Worm (Caenorhabditis elegans) whole organism, L3 larva: ENCODE results near the gene tbc-6.

Experiments used
- R02D3.7 ChIP-seq: fragments of 150-350 bp; optimal IDR thresholded peaks from 2 replicates; lab custom pipeline; 2014; ENCODE audit warnings: missing biosample characterization, missing genetic modification characterization
- ZK546.5 ChIP-seq: sonication (generic microtip); optimal IDR thresholded peaks from 2 replicates; lab custom pipeline; 2017; ENCODE audit warnings: missing biosample characterization, missing genetic modification characterization
- aly-2 ChIP-seq: fragments of 150-350 bp; optimal IDR thresholded peaks from 2 replicates; lab custom pipeline; 2014; ENCODE audit warnings: missing biosample characterization, missing genetic modification characterization
- ama-1 ChIP-seq: fragments of 150-350 bp; optimal IDR thresholded peaks from 2 replicates; lab custom pipeline; 2018
- ceh-16 ChIP-seq: sonication (generic microtip); optimal IDR thresholded peaks from 2 replicates; lab custom pipeline; 2017; ENCODE audit warnings: missing biosample characterization, missing genetic modification characterization
- ceh-82 ChIP-seq: fragments of 150-350 bp; optimal IDR thresholded peaks from 2 replicates; lab custom pipeline; 2014; ENCODE audit warnings: missing biosample characterization, missing genetic modification characterization
- ceh-9 ChIP-seq: sonication (generic microtip); optimal IDR thresholded peaks from 2 replicates; lab custom pipeline; 2018; ENCODE audit warnings: missing biosample characterization, missing genetic modification characterization
- daf-12 ChIP-seq: fragments of 150-350 bp; optimal IDR thresholded peaks from 2 replicates; lab custom pipeline; 2014; ENCODE audit warnings: missing biosample characterization, missing genetic modification reagents, missing genetic modification characterization
- egl-27 ChIP-seq: sonication (generic microtip); optimal IDR thresholded peaks from 4 replicates; lab custom pipeline; 2017; ENCODE audit warnings: missing biosample characterization, missing genetic modification reagents, missing genetic modification characterization
- egl-5 ChIP-seq: fragments of 150-350 bp; optimal IDR thresholded peaks from 2 replicates; lab custom pipeline; 2017; ENCODE audit warnings: missing biosample characterization, missing genetic modification reagents, missing genetic modification characterization, inconsistent platforms
- elt-1 ChIP-seq: fragments of 150-350 bp; optimal IDR thresholded peaks from 2 replicates; lab custom pipeline; 2014; ENCODE audit warnings: missing biosample characterization, missing genetic modification characterization
- elt-2 ChIP-seq: sonication (generic microtip); optimal IDR thresholded peaks from 2 replicates; lab custom pipeline; 2016; ENCODE audit warnings: missing genetic modification reagents, mild to moderate bottlenecking, missing genetic modification characterization, missing compliant biosample characterization
- eor-1 ChIP-seq, 2 experiments: fragments of 150-350 bp; optimal IDR thresholded peaks; 2 replicates each; lab custom pipeline; 2014 to 2018; ENCODE audit warnings: missing biosample characterization in 2 of 2, missing genetic modification characterization in 2 of 2
- fkh-10 ChIP-seq: sonication (generic microtip); optimal IDR thresholded peaks from 2 replicates; lab custom pipeline; 2017; ENCODE audit warnings: missing biosample characterization, missing genetic modification reagents, missing genetic modification characterization
- fkh-2 ChIP-seq: fragments of 150-350 bp; optimal IDR thresholded peaks from 2 replicates; lab custom pipeline; 2014; ENCODE audit warnings: missing biosample characterization, missing genetic modification reagents, missing genetic modification characterization
- fos-1 ChIP-seq: fragments of 150-350 bp; optimal IDR thresholded peaks from 2 replicates; lab custom pipeline; 2014; ENCODE audit warnings: missing biosample characterization, missing genetic modification characterization
- hmg-11 ChIP-seq: sonication (generic microtip); optimal IDR thresholded peaks from 2 replicates; lab custom pipeline; 2016; ENCODE audit warnings: missing genetic modification characterization, missing compliant biosample characterization
- jun-1 ChIP-seq: fragments of 150-350 bp; optimal IDR thresholded peaks from 2 replicates; lab custom pipeline; 2014; ENCODE audit warnings: missing biosample characterization, missing genetic modification reagents, missing genetic modification characterization
- lin-15B ChIP-seq: fragments of 150-350 bp; optimal IDR thresholded peaks from 2 replicates; lab custom pipeline; 2014; ENCODE audit warnings: missing biosample characterization, missing genetic modification characterization
- lin-39 ChIP-seq: fragments of 150-350 bp; optimal IDR thresholded peaks from 2 replicates; lab custom pipeline; 2018; ENCODE audit warnings: missing biosample characterization, missing genetic modification reagents, missing genetic modification characterization
- lsy-12 ChIP-seq: sonication (generic microtip); optimal IDR thresholded peaks from 2 replicates; lab custom pipeline; 2016; ENCODE audit warnings: mild to moderate bottlenecking, missing genetic modification characterization, missing compliant biosample characterization
- mdl-1 ChIP-seq: fragments of 150-350 bp; optimal IDR thresholded peaks from 2 replicates; lab custom pipeline; 2014; ENCODE audit warnings: missing biosample characterization, missing genetic modification characterization
- mml-1 ChIP-seq: fragments of 150-350 bp; sonication (generic microtip); optimal IDR thresholded peaks from 3 replicates; lab custom pipeline; 2014; ENCODE audit warnings: missing biosample characterization, missing genetic modification characterization
- nfya-1 ChIP-seq: sonication (generic microtip); optimal IDR thresholded peaks from 2 replicates; lab custom pipeline; 2017; ENCODE audit warnings: missing genetic modification characterization, mild to moderate bottlenecking, missing compliant biosample characterization, antibody characterized with exemption, moderate library complexity; ENCODE audit not compliant: insufficient read depth
- nhr-11 ChIP-seq: fragments of 150-350 bp; optimal IDR thresholded peaks from 2 replicates; lab custom pipeline; 2014; ENCODE audit warnings: missing biosample characterization, missing genetic modification characterization
- nhr-12 ChIP-seq: fragments of 150-350 bp; optimal IDR thresholded peaks from 2 replicates; lab custom pipeline; 2014; ENCODE audit warnings: missing biosample characterization, missing genetic modification characterization
- nhr-23 ChIP-seq: fragments of 150-350 bp; optimal IDR thresholded peaks from 2 replicates; lab custom pipeline; 2014; ENCODE audit warnings: missing biosample characterization, missing genetic modification reagents, missing genetic modification characterization
- nhr-237 ChIP-seq: fragments of 150-350 bp; optimal IDR thresholded peaks from 2 replicates; lab custom pipeline; 2014; ENCODE audit warnings: missing biosample characterization, missing genetic modification characterization
- nhr-25 ChIP-seq: sonication (generic microtip); optimal IDR thresholded peaks from 2 replicates; lab custom pipeline; 2017; ENCODE audit warnings: missing biosample characterization, missing genetic modification characterization
- nhr-28 ChIP-seq: fragments of 150-350 bp; optimal IDR thresholded peaks from 2 replicates; lab custom pipeline; 2014; ENCODE audit warnings: missing biosample characterization, missing genetic modification characterization
- nhr-43 ChIP-seq: sonication (generic microtip); optimal IDR thresholded peaks from 2 replicates; lab custom pipeline; 2016; ENCODE audit warnings: mild to moderate bottlenecking, missing genetic modification characterization, missing compliant biosample characterization; ENCODE audit not compliant: poor library complexity, severe bottlenecking
- nhr-67 ChIP-seq: fragments of 150-350 bp; optimal IDR thresholded peaks from 2 replicates; lab custom pipeline; 2014; ENCODE audit warnings: missing biosample characterization, missing genetic modification characterization
- nhr-76 ChIP-seq: fragments of 150-350 bp; sonication (generic microtip); optimal IDR thresholded peaks from 5 replicates; lab custom pipeline; 2014; ENCODE audit warnings: missing biosample characterization, missing genetic modification characterization
- nhr-77 ChIP-seq: fragments of 150-350 bp; optimal IDR thresholded peaks from 2 replicates; lab custom pipeline; 2014; ENCODE audit warnings: missing biosample characterization, missing genetic modification characterization
- pha-4 ChIP-seq: fragments of 150-350 bp; optimal IDR thresholded peaks from 2 replicates; lab custom pipeline; 2014; ENCODE audit warnings: missing biosample characterization, missing genetic modification reagents, missing genetic modification characterization
- pqm-1 ChIP-seq: fragments of 150-350 bp; optimal IDR thresholded peaks from 2 replicates; lab custom pipeline; 2017; ENCODE audit warnings: missing biosample characterization, missing genetic modification characterization, inconsistent platforms
- sea-2 ChIP-seq: fragments of 150-350 bp; sonication (generic microtip); optimal IDR thresholded peaks from 4 replicates; lab custom pipeline; 2014; ENCODE audit warnings: missing biosample characterization, missing genetic modification reagents, missing genetic modification characterization
- skn-1 ChIP-seq: fragments of 150-350 bp; optimal IDR thresholded peaks from 2 replicates; lab custom pipeline; 2014; ENCODE audit warnings: missing biosample characterization, missing genetic modification characterization
- snpc-4 ChIP-seq: fragments of 150-350 bp; optimal IDR thresholded peaks from 2 replicates; lab custom pipeline; 2014; ENCODE audit warnings: missing biosample characterization, missing genetic modification characterization
- tbx-2 ChIP-seq: sonication (generic microtip); optimal IDR thresholded peaks from 2 replicates; lab custom pipeline; 2016; ENCODE audit warnings: mild to moderate bottlenecking, missing genetic modification characterization, missing compliant biosample characterization
- unc-39 ChIP-seq: sonication (generic microtip); optimal IDR thresholded peaks from 4 replicates; lab custom pipeline; 2017; ENCODE audit warnings: missing biosample characterization, missing genetic modification characterization
- unc-62 ChIP-seq: fragments of 150-350 bp; sonication (generic microtip); optimal IDR thresholded peaks from 4 replicates; lab custom pipeline; 2014; ENCODE audit warnings: missing biosample characterization, missing genetic modification reagents, missing genetic modification characterization
- zag-1 ChIP-seq: fragments of 150-350 bp; optimal IDR thresholded peaks from 2 replicates; lab custom pipeline; 2014; ENCODE audit warnings: missing biosample characterization, missing genetic modification characterization
- ztf-11 ChIP-seq: fragments of 150-350 bp; optimal IDR thresholded peaks from 2 replicates; lab custom pipeline; 2014; ENCODE audit warnings: missing biosample characterization, missing genetic modification characterization
- ztf-4 ChIP-seq: fragments of 150-350 bp; optimal IDR thresholded peaks from 2 replicates; lab custom pipeline; 2014; ENCODE audit warnings: missing biosample characterization, missing genetic modification characterization

The tbc-6 gene

ce11 chrII:6833781-6834339, 14.1 kb upstream of the tbc-6 start:
- TF ChIP-seq nhr-237 (tag; lab: Kevin White, UChicago) (no peak), eor-1 (tag; optimal IDR thresholded peaks at IDR 0.05; lab: Kevin White, UChicago) (no peak), lsy-12 (tag; lab: Kevin White, UChicago) (no peak), ceh-82 (tag; lab: Kevin White, UChicago) (no peak), fkh-10 (no peak), nhr-43 (tag; lab: Kevin White, UChicago) (no peak), ztf-4 (tag; lab: Kevin White, UChicago) (no peak), ztf-11 (tag; lab: Kevin White, UChicago) (no peak), snpc-4 (tag; lab: Kevin White, UChicago) (no peak), unc-62 (GFP tag; lab: Kevin White, UChicago) (no peak), R02D3.7 (tag; lab: Kevin White, UChicago) (no peak), nhr-77 (no peak), ama-1 (lab: Kevin White, UChicago) (no peak), nhr-11 (tag; lab: Kevin White, UChicago) (no peak), nfya-1 (tag; lab: Kevin White, UChicago) (peak; percentile 6), nhr-23 (tag; lab: Kevin White, UChicago) (peak; percentile 12), unc-39 (tag; lab: Kevin White, UChicago) (no peak), nhr-28 (tag; lab: Kevin White, UChicago) (no peak), mdl-1 (tag; lab: Kevin White, UChicago) (no peak), elt-2 (tag; lab: Kevin White, UChicago) (peak; percentile 69), pqm-1 (tag; lab: Kevin White, UChicago) (peak; percentile 44), nhr-67 (tag; lab: Kevin White, UChicago) (no peak), jun-1 (tag; lab: Kevin White, UChicago) (peak; percentile 7), hmg-11 (no peak), pha-4 (tag; lab: Kevin White, UChicago) (peak; percentile 70), nhr-76 (tag; lab: Kevin White, UChicago) (no peak), skn-1 (no peak), zag-1 (tag; lab: Kevin White, UChicago) (no peak), ceh-16 (tag; lab: Kevin White, UChicago) (no peak), sea-2 (no peak), lin-39 (tag; lab: Kevin White, UChicago) (no peak), egl-5 (tag; lab: Kevin White, UChicago) (no peak), nhr-25 (peak; percentile 70)
- TF ChIP-seq, all 47 proteins: peak for 7

ce11 chrII:6834582-6835058, 13.3 kb upstream of the tbc-6 start, which contains the start of gene egl-27:
Gene egl-27 (plus strand): TSS chrII:6835008.
- TF ChIP-seq ztf-11 (tag; lab: Kevin White, UChicago) (no peak), egl-5 (tag; lab: Kevin White, UChicago) (no peak), nhr-23 (tag; lab: Kevin White, UChicago) (no peak), lin-39 (tag; lab: Kevin White, UChicago) (peak; percentile 57), nhr-12 (no peak), skn-1 (no peak), nfya-1 (tag; lab: Kevin White, UChicago) (peak; percentile 19), elt-2 (tag; lab: Kevin White, UChicago) (no peak), aly-2 (tag; lab: Kevin White, UChicago) (no peak), fkh-2 (tag; lab: Kevin White, UChicago) (no peak), tbx-2 (tag; lab: Kevin White, UChicago) (no peak), sea-2 (no peak), daf-12 (tag; lab: Kevin White, UChicago) (no peak), eor-1 (tag; optimal IDR thresholded peaks at IDR 0.05; lab: Kevin White, UChicago) (no peak), nhr-25 (no peak), lin-15B (tag; lab: Kevin White, UChicago) (no peak), nhr-237 (tag; lab: Kevin White, UChicago) (no peak)

ce11 chrII:6835500-6835899, 12.4 kb upstream of the tbc-6 start:
- TF ChIP-seq unc-39 (tag; lab: Kevin White, UChicago) = no peak
- no peak for TF ChIP-seq ZK546.5
- no peak for TF ChIP-seq mdl-1 (tag; lab: Kevin White, UChicago)
- no peak for TF ChIP-seq eor-1 (tag; optimal IDR thresholded peaks at IDR 0.05; lab: Kevin White, UChicago)
- TF ChIP-seq ceh-9 (tag; lab: Kevin White, UChicago) = no peak
- TF ChIP-seq ceh-82 (tag; lab: Kevin White, UChicago) = no peak
- TF ChIP-seq fos-1 (tag; lab: Kevin White, UChicago) = no peak
- TF ChIP-seq ama-1 (lab: Kevin White, UChicago) = no peak
- no peak for TF ChIP-seq mml-1
- peak; percentile 10 for TF ChIP-seq snpc-4 (tag; lab: Kevin White, UChicago)
- no peak for TF ChIP-seq nhr-67 (tag; lab: Kevin White, UChicago)
- no peak for TF ChIP-seq nhr-28 (tag; lab: Kevin White, UChicago)
- peak; percentile 23 for TF ChIP-seq elt-2 (tag; lab: Kevin White, UChicago)
- TF ChIP-seq sea-2 = no peak
- peak; percentile 74 for TF ChIP-seq elt-1 (tag; lab: Kevin White, UChicago)
- peak; percentile 37 for TF ChIP-seq nfya-1 (tag; lab: Kevin White, UChicago)
- TF ChIP-seq nhr-23 (tag; lab: Kevin White, UChicago) = peak; percentile 78
- no peak for TF ChIP-seq daf-12 (tag; lab: Kevin White, UChicago)
- no peak for TF ChIP-seq fkh-2 (tag; lab: Kevin White, UChicago)
- no peak for TF ChIP-seq pqm-1 (tag; lab: Kevin White, UChicago)
- TF ChIP-seq ztf-4 (tag; lab: Kevin White, UChicago) = no peak
- no peak for TF ChIP-seq pha-4 (tag; lab: Kevin White, UChicago)
- no peak for TF ChIP-seq nhr-77
- no peak for TF ChIP-seq lin-15B (tag; lab: Kevin White, UChicago)
- no peak for TF ChIP-seq hmg-11
- TF ChIP-seq egl-27 (tag; lab: Kevin White, UChicago) = no peak
- no peak for TF ChIP-seq nhr-237 (tag; lab: Kevin White, UChicago)
- peak; percentile 85 for TF ChIP-seq egl-5 (tag; lab: Kevin White, UChicago)
